Worm (Caenorhabditis elegans): ENCODE results near the gene E04F6.15.
A peak's percentile ranks its signal among the peaks of the same experiment; 100 is the strongest.

Gene E04F6.15

ce11 chrII:7236937-7237336, 26.9 kb upstream of the E04F6.15 start (continued):
- TF ChIP-seq pqm-1 (tag; optimal IDR thresholded peaks at IDR 0.05): peak; percentile 1
- no peak for TF ChIP-seq aha-1 (tag)
- TF ChIP-seq daf-16 (GFP tag; optimal IDR thresholded peaks at IDR 0.05): no peak
- TF ChIP-seq daf-16 (tag; optimal IDR thresholded peaks at IDR 0.05): peak; percentile 39
- TF ChIP-seq dve-1 (tag; optimal IDR thresholded peaks at IDR 0.05; ENCODE audit: insufficient read depth): peak; percentile 2
- TF ChIP-seq unc-130 (GFP tag; optimal IDR thresholded peaks at IDR 0.05): no peak
- no peak for TF ChIP-seq nhr-111 (GFP tag; optimal IDR thresholded peaks at IDR 0.05)
- no peak for TF ChIP-seq dmd-8 (GFP tag; IDR thresholded peaks at IDR 0.05)

ce11 chrII:7233274-7233673, 23.2 kb upstream of the E04F6.15 start:
- TF ChIP-seq pqm-1 (tag; optimal IDR thresholded peaks at IDR 0.05): peak; percentile 54
- peak; percentile 55; the same call in 1 of the 2 replicates for TF ChIP-seq dmd-6 (GFP tag; IDR thresholded peaks at IDR 0.05)
- TF ChIP-seq php-3 (GFP tag; IDR thresholded peaks at IDR 0.05): peak; percentile 77
- no peak for TF ChIP-seq tra-1 (GFP tag; IDR thresholded peaks at IDR 0.05)
- peak; percentile 66 for TF ChIP-seq nhr-28 (tag; optimal IDR thresholded peaks at IDR 0.05)

- no peak for TF ChIP-seq mxl-2 (GFP tag; conservative IDR thresholded peaks at IDR 0.05)
- TF ChIP-seq hlh-11 (tag; optimal IDR thresholded peaks at IDR 0.05): peak; percentile 26
- no peak for TF ChIP-seq zip-11 (GFP tag; IDR thresholded peaks at IDR 0.05)
- TF ChIP-seq lin-29 (GFP tag; IDR thresholded peaks at IDR 0.05): no peak
- TF ChIP-seq php-3 (GFP tag; IDR thresholded peaks at IDR 0.05): peak; percentile 90
- no peak for TF ChIP-seq zfp-3 (GFP tag; conservative IDR thresholded peaks at IDR 0.05)
- peak; percentile 65 for TF ChIP-seq nhr-28 (tag; optimal IDR thresholded peaks at IDR 0.05)
- TF ChIP-seq nhr-41 (GFP tag; IDR thresholded peaks at IDR 0.05): no peak
- TF ChIP-seq daf-16 (GFP tag; optimal IDR thresholded peaks at IDR 0.05): no peak
- TF ChIP-seq daf-16 (tag; optimal IDR thresholded peaks at IDR 0.05): peak; percentile 46
- peak; percentile 68 for TF ChIP-seq dmd-6 (GFP tag; IDR thresholded peaks at IDR 0.05)
- TF ChIP-seq madf-5 (GFP tag; IDR thresholded peaks at IDR 0.05): no peak
- peak; percentile 10 for TF ChIP-seq nhr-48 (tag; optimal IDR thresholded peaks at IDR 0.05)
- TF ChIP-seq aha-1 (tag): peak; percentile 19
- TF ChIP-seq pqm-1 (tag; optimal IDR thresholded peaks at IDR 0.05): peak; percentile 74
These were observed 22.4 kb upstream of the E04F6.15 start, which contains the start of gene ctsa-3.1 for ce11 chrII:7232517-7232916. Gene ctsa-3.1 (plus strand): TSS chrII:7232853.

- TF ChIP-seq lin-38 (GFP tag; IDR thresholded peaks at IDR 0.05) (0 out of 2 replicates have a peak, but pooled peaks have one; percentile 17), nhr-111 (GFP tag; optimal IDR thresholded peaks at IDR 0.05) (no peak)
These were observed 21.9 kb upstream of the E04F6.15 start for ce11 chrII:7231951-7232350.

- TF ChIP-seq zfp-3 (GFP tag; conservative IDR thresholded peaks at IDR 0.05) (peak; percentile 62; the same call in 1 of the 2 replicates), mep-1 (tag; optimal IDR thresholded peaks at IDR 0.05) (peak; percentile 5), egl-27 (tag; optimal IDR thresholded peaks at IDR 0.05) (no peak), lir-3 (tag; optimal IDR thresholded peaks at IDR 0.05) (no peak), aly-2 (tag; optimal IDR thresholded peaks at IDR 0.05) (no peak), unc-130 (GFP tag; optimal IDR thresholded peaks at IDR 0.05) (no peak), T20F7.1 (GFP tag; optimal IDR thresholded peaks at IDR 0.05) (no peak), F10B5.3 (tag; optimal IDR thresholded peaks at IDR 0.05) (no peak), pha-4 (GFP tag; IDR thresholded peaks at IDR 0.05) (peak; percentile 40; the same call in 1 of the 2 replicates), pha-4 (tag; optimal IDR thresholded peaks at IDR 0.05) (no peak), cey-2 (tag; optimal IDR thresholded peaks at IDR 0.05; ENCODE audit: borderline replicate concordance, insufficient read depth) (no peak), nhr-237 (tag; optimal IDR thresholded peaks at IDR 0.05) (no peak), lim-7 (GFP tag; IDR thresholded peaks at IDR 0.05) (no peak), php-3 (GFP tag; IDR thresholded peaks at IDR 0.05) (no peak), mdl-1 (tag; optimal IDR thresholded peaks at IDR 0.05) (peak in 1 of 2 experiments; percentile 1), gei-8 (GFP tag; optimal IDR thresholded peaks at IDR 0.05) (no peak), ama-1 (optimal IDR thresholded peaks at IDR 0.05) (no peak), lin-38 (GFP tag; IDR thresholded peaks at IDR 0.05) (no peak), lsy-2 (tag; optimal IDR thresholded peaks at IDR 0.05) (peak in 1 of 2 experiments; percentile 9), dmd-8 (GFP tag; IDR thresholded peaks at IDR 0.05) (no peak), fkh-10 (GFP tag; optimal IDR thresholded peaks at IDR 0.05) (no peak), daf-16 (GFP tag; optimal IDR thresholded peaks at IDR 0.05) (no peak), daf-16 (tag; optimal IDR thresholded peaks at IDR 0.05) (no peak), lin-29 (GFP tag; IDR thresholded peaks at IDR 0.05) (0 out of 2 replicates have a peak, but pooled peaks have one; percentile 53), nhr-41 (GFP tag; IDR thresholded peaks at IDR 0.05) (no peak), zag-1 (tag; optimal IDR thresholded peaks at IDR 0.05) (no peak), F37D6.2 (tag; optimal IDR thresholded peaks at IDR 0.05) (no peak), mxl-3 (GFP tag; optimal IDR thresholded peaks at IDR 0.05) (no peak), R02D3.7 (tag; optimal IDR thresholded peaks at IDR 0.05) (no peak), nhr-48 (tag; optimal IDR thresholded peaks at IDR 0.05) (no peak), T26A8.4 (GFP tag; IDR thresholded peaks at IDR 0.05) (peak; percentile 72; the same call in 1 of the 2 replicates)
These were observed 20.6 kb upstream of the E04F6.15 start for ce11 chrII:7230684-7231083.
